Worm (Caenorhabditis elegans) whole organism, L4/young adult: ENCODE data around the gene K09A9.8.

Experiments
- dao-5 ChIP-seq: sonication (generic microtip); optimal IDR thresholded peaks from 2 replicates; lab custom pipeline; 2016; ENCODE audit warnings: missing genotype, missing genetic modification characterization, moderate library complexity, missing compliant biosample characterization
- him-1 ChIP-seq: sonication (generic microtip); optimal IDR thresholded peaks from 2 replicates; lab custom pipeline; 2016; ENCODE audit warnings: missing genotype, missing genetic modification reagents, missing genetic modification characterization, missing compliant biosample characterization

DNA sequence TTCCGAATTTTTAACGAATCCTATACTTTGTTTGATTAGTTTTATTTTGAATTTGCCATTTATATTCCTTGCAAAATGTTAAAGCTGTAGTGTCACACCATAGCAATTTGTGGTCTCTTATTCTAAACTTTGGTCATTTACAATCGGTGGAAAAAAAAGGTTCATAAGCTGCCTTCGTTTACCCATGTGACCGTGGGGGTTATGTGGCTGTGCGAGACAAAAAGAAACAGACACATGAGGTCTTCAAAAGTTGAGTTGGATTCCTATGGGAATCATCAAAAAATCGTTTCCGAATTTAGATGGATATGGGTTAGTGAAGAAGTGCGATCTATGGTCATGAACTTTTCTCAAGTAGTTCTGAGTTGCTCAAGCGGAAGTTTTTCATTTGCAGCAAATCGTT is 32.6 kb downstream of the K09A9.8 start:
- no peak for TF ChIP-seq him-1
- no peak for TF ChIP-seq dao-5
